Worm (Caenorhabditis elegans): ENCODE measurements around the gene rpi-1.

rpi-1 gene

DNA sequence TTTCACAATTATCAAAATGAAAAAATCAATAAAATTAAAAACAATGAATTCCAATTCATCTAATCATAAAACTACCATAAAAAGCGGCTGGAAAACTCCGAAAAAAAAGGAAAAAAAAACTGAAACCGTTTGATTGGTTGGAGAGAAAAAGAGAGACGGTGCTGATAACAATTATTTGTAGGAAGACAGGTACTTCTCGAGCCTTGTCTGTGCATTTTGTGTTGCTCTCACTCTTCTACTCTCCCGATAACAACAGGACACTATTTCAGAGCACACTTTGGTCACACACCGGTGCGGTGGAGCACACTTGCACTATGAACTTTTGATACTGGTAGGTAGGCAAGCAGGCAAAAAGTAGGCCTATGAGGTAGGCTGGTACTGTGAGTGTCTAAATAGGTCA lies 5.7 kb downstream of the rpi-1 start:
- peak; percentile 29 for TF ChIP-seq crh-2 (tag; optimal IDR thresholded peaks at IDR 0.05)
- peak; percentile 20 for TF ChIP-seq sma-9 (GFP tag; optimal IDR thresholded peaks at IDR 0.05)
- TF ChIP-seq sma-9 (tag; optimal IDR thresholded peaks at IDR 0.05): no peak
- TF ChIP-seq nhr-129 (tag; optimal IDR thresholded peaks at IDR 0.05): peak; percentile 8
- no peak for TF ChIP-seq sma-3 (GFP tag; optimal IDR thresholded peaks at IDR 0.05)
- TF ChIP-seq lin-39 (tag; optimal IDR thresholded peaks at IDR 0.05): no peak
- TF ChIP-seq F13H6.1 (tag; optimal IDR thresholded peaks at IDR 0.05): no peak
- TF ChIP-seq peb-1 (tag; optimal IDR thresholded peaks at IDR 0.05): no peak
- peak; percentile 38 for TF ChIP-seq gmeb-1 (tag; optimal IDR thresholded peaks at IDR 0.05)
- peak; percentile 59 for TF ChIP-seq fos-1 (tag; optimal IDR thresholded peaks at IDR 0.05)
- TF ChIP-seq unc-55 (GFP tag; optimal IDR thresholded peaks at IDR 0.05): no peak
- no peak for TF ChIP-seq mdl-1 (tag; optimal IDR thresholded peaks at IDR 0.05)
- no peak for TF ChIP-seq ceh-16 (tag; optimal IDR thresholded peaks at IDR 0.05)

DNA sequence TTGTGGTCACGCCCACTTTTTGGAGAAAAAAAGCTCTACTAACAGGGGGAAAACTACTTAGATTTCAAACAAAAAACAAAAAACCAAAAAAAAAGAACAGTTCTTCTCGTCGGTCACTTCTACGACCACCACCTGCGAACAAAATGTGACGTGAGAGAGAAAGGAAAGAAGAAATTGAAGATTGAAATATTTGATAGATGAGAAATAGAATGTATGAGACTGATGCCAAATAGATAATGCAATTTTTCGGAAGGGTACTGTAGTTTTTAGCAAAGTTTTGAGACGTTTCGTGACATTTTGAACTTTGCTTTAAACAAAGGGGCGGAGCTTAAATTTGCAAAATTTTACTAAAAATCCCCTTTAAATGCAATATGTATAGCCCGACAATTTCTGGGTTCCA lies 7.2 kb downstream of the rpi-1 start:
- TF ChIP-seq ceh-16 (tag; optimal IDR thresholded peaks at IDR 0.05) (no peak), lin-11 (tag; optimal IDR thresholded peaks at IDR 0.05) (no peak), mab-5 (tag; optimal IDR thresholded peaks at IDR 0.05) (no peak), lsy-2 (tag; optimal IDR thresholded peaks at IDR 0.05) (peak in 1 of 2 experiments; percentile 57), ztf-4 (tag; optimal IDR thresholded peaks at IDR 0.05) (no peak), Y55F3AM.14 (GFP tag; optimal IDR thresholded peaks at IDR 0.05) (no peak), sma-9 (GFP tag; optimal IDR thresholded peaks at IDR 0.05) (peak; percentile 3), sma-9 (tag; optimal IDR thresholded peaks at IDR 0.05) (no peak), nhr-11 (tag; optimal IDR thresholded peaks at IDR 0.05) (no peak), nhr-23 (tag; optimal IDR thresholded peaks at IDR 0.05) (no peak), nhr-129 (tag; optimal IDR thresholded peaks at IDR 0.05) (no peak), R02D3.7 (tag; optimal IDR thresholded peaks at IDR 0.05) (no peak), nhr-10 (tag; optimal IDR thresholded peaks at IDR 0.05) (no peak), aly-2 (tag; optimal IDR thresholded peaks at IDR 0.05) (no peak), fos-1 (tag; optimal IDR thresholded peaks at IDR 0.05) (peak; percentile 55), elt-1 (tag; optimal IDR thresholded peaks at IDR 0.05) (no peak), unc-55 (GFP tag; optimal IDR thresholded peaks at IDR 0.05) (no peak), nhr-25 (tag; optimal IDR thresholded peaks at IDR 0.05) (no peak), ZK546.5 (tag; optimal IDR thresholded peaks at IDR 0.05) (no peak), egl-27 (tag; optimal IDR thresholded peaks at IDR 0.05) (no peak), blmp-1 (tag; optimal IDR thresholded peaks at IDR 0.05; ENCODE audit: insufficient read depth) (peak; percentile 1), nhr-21 (tag; optimal IDR thresholded peaks at IDR 0.05) (no peak), sma-3 (GFP tag; optimal IDR thresholded peaks at IDR 0.05) (no peak), mbf-1 (tag; optimal IDR thresholded peaks at IDR 0.05) (no peak)

DNA sequence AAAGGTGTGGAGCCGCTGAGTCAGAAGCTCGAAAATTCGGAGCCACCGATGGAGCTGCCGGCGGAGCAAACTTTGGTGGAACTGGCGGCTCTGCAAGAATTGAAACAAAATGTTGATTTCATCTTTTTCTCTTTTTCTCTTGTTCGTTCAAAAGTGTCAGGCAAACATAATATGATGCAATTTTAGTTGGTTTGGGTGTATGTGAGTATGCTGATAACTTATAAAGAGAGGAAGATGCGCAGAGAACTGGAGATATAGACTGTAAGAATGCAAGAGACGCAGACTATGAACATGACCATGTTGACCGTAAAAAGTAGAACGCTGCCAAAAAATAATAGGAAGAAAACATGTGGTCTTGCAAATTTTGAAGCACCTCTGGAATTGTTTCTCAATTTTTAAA lies 8.1 kb downstream of the rpi-1 start:
- TF ChIP-seq ztf-4 (tag; optimal IDR thresholded peaks at IDR 0.05) (no peak), C34F6.9 (tag; optimal IDR thresholded peaks at IDR 0.05) (peak; percentile 27), lin-13 (GFP tag; optimal IDR thresholded peaks at IDR 0.05) (no peak), nhr-21 (tag; optimal IDR thresholded peaks at IDR 0.05) (no peak), ZK546.5 (tag; optimal IDR thresholded peaks at IDR 0.05) (no peak), nhr-25 (tag; optimal IDR thresholded peaks at IDR 0.05) (peak; percentile 54), crh-2 (tag; optimal IDR thresholded peaks at IDR 0.05) (peak; percentile 79), nhr-6 (tag; optimal IDR thresholded peaks at IDR 0.05) (no peak), F13H6.1 (tag; optimal IDR thresholded peaks at IDR 0.05) (peak; percentile 29), sma-3 (GFP tag; optimal IDR thresholded peaks at IDR 0.05) (peak; percentile 62), fos-1 (tag; optimal IDR thresholded peaks at IDR 0.05) (peak; percentile 78), lsy-2 (tag; optimal IDR thresholded peaks at IDR 0.05) (peak in 1 of 2 experiments; percentile 57), nhr-10 (tag; optimal IDR thresholded peaks at IDR 0.05) (no peak), nhr-237 (tag; optimal IDR thresholded peaks at IDR 0.05) (no peak), nhr-129 (tag; optimal IDR thresholded peaks at IDR 0.05) (peak; percentile 100), sma-9 (GFP tag; optimal IDR thresholded peaks at IDR 0.05) (peak; percentile 74), sma-9 (tag; optimal IDR thresholded peaks at IDR 0.05) (no peak), snpc-4 (tag; optimal IDR thresholded peaks at IDR 0.05) (no peak), gmeb-1 (tag; optimal IDR thresholded peaks at IDR 0.05) (peak; percentile 48), mdl-1 (tag; optimal IDR thresholded peaks at IDR 0.05) (no peak)

DNA sequence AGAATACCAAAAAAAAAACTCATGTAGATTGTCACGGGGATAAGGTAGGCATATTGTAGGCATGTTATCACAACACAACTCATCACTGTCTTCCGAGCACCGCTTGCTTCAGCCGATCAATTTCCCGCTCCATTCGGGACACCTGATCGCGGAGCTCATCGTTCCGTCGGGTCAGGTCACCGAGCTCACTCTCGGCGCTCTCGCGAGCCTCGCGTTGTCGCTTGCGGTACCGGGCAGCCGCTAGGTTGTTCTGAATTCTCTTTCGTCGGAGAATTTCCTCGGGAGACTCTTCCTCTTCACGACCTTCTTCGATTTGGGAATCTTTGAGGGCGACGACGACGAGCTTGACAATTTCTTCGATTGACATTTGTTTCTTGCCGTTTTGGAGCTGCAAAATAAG lies 10.2 kb downstream of the rpi-1 start:
- no peak for TF ChIP-seq nhr-11 (tag; optimal IDR thresholded peaks at IDR 0.05)
- TF ChIP-seq elt-1 (tag; optimal IDR thresholded peaks at IDR 0.05): no peak
- TF ChIP-seq lin-11 (tag; optimal IDR thresholded peaks at IDR 0.05): no peak
- TF ChIP-seq skn-1 (tag; optimal IDR thresholded peaks at IDR 0.05): no peak
- TF ChIP-seq nhr-6 (tag; optimal IDR thresholded peaks at IDR 0.05): no peak
- TF ChIP-seq lin-39 (tag; optimal IDR thresholded peaks at IDR 0.05): no peak
- no peak for TF ChIP-seq nhr-10 (tag; optimal IDR thresholded peaks at IDR 0.05)
- TF ChIP-seq ztf-4 (tag; optimal IDR thresholded peaks at IDR 0.05): no peak
- TF ChIP-seq sma-3 (GFP tag; optimal IDR thresholded peaks at IDR 0.05): no peak
- TF ChIP-seq Y55F3AM.14 (GFP tag; optimal IDR thresholded peaks at IDR 0.05): no peak
- TF ChIP-seq dmd-4 (tag; optimal IDR thresholded peaks at IDR 0.05): no peak
- TF ChIP-seq nhr-12 (tag; optimal IDR thresholded peaks at IDR 0.05): no peak
- TF ChIP-seq snpc-4 (tag; optimal IDR thresholded peaks at IDR 0.05): no peak
- no peak for TF ChIP-seq zag-1 (tag; optimal IDR thresholded peaks at IDR 0.05)
- TF ChIP-seq egl-27 (tag; optimal IDR thresholded peaks at IDR 0.05): no peak
- no peak for TF ChIP-seq nhr-21 (tag; optimal IDR thresholded peaks at IDR 0.05)
- TF ChIP-seq nhr-129 (tag; optimal IDR thresholded peaks at IDR 0.05): no peak
- no peak for TF ChIP-seq C34F6.9 (tag; optimal IDR thresholded peaks at IDR 0.05)
- TF ChIP-seq F13H6.1 (tag; optimal IDR thresholded peaks at IDR 0.05): no peak
